Fruit fly (Drosophila melanogaster) whole organism, prepupa: ENCODE data around the gene Atg4b.
A peak's percentile ranks its signal among the peaks of the same experiment; 100 is the strongest.

Experiments
- Blimp-1 ChIP-seq: fragments of 200-800 bp; sonication (Bioruptor generic); optimal IDR thresholded peaks from 3 replicates; lab custom pipeline; 2017; ENCODE audit warnings: missing biosample characterization, missing genetic modification characterization, mild to moderate bottlenecking, moderate library complexity, missing genetic modification reagents
- CG10669 ChIP-seq: fragments of 200-800 bp; sonication (Bioruptor generic); optimal IDR thresholded peaks from 3 replicates; lab custom pipeline; 2018; ENCODE audit warnings: missing biosample characterization, mild to moderate bottlenecking, missing genetic modification characterization, moderate library complexity
- CG11294 ChIP-seq: fragments of 200-800 bp; sonication (Bioruptor generic); IDR thresholded peaks from 2 replicates; pipeline ENCODE4 v1.3.6; 2022; ENCODE audit warnings: missing biosample characterization, missing genetic modification characterization
- CG15336 ChIP-seq: fragments of 200-800 bp; sonication (Bioruptor generic); IDR thresholded peaks from 2 replicates; pipeline ENCODE4 v1.3.6; 2022; ENCODE audit warnings: missing biosample characterization, missing genetic modification characterization
- CG1621 ChIP-seq: fragments of 200-800 bp; sonication (Bioruptor generic); optimal IDR thresholded peaks from 3 replicates; lab custom pipeline; 2018; ENCODE audit warnings: missing biosample characterization, mild to moderate bottlenecking, missing genetic modification characterization
- CG3032 ChIP-seq: fragments of 200-800 bp; optimal IDR thresholded peaks from 2 replicates; lab custom pipeline; 2019; ENCODE audit warnings: missing biosample characterization, mild to moderate bottlenecking, missing genetic modification characterization, moderate library complexity
- CG31627 ChIP-seq: fragments of 200-800 bp; sonication (Bioruptor generic); optimal IDR thresholded peaks from 3 replicates; lab custom pipeline; 2016; ENCODE audit warnings: missing biosample characterization, missing genetic modification characterization
- CG32006 ChIP-seq: fragments of 200-800 bp; sonication (Bioruptor generic); optimal IDR thresholded peaks from 3 replicates; lab custom pipeline; 2017; ENCODE audit warnings: missing biosample characterization, mild to moderate bottlenecking, missing genetic modification characterization
- CG34406 ChIP-seq: fragments of 200-800 bp; sonication (Bioruptor generic); optimal IDR thresholded peaks from 3 replicates; lab custom pipeline; 2016; ENCODE audit warnings: missing biosample characterization, missing genetic modification characterization
- CG4318 ChIP-seq: fragments of 200-800 bp; sonication (Bioruptor generic); optimal IDR thresholded peaks from 3 replicates; lab custom pipeline; 2017; ENCODE audit warnings: missing biosample characterization, mild to moderate bottlenecking, missing genetic modification characterization
- CG6163 ChIP-seq: fragments of 200-800 bp; sonication (Bioruptor generic); IDR thresholded peaks from 3 replicates; pipeline ENCODE4 v1.3.6; 2022; ENCODE audit warnings: missing biosample characterization, missing genetic modification characterization
- CG6276 ChIP-seq: fragments of 200-800 bp; sonication (Bioruptor generic); optimal IDR thresholded peaks from 2 replicates; lab custom pipeline; 2017; ENCODE audit warnings: missing biosample characterization, mild to moderate bottlenecking, missing genetic modification characterization
- CG6792 ChIP-seq: fragments of 200-800 bp; sonication (Bioruptor generic); optimal IDR thresholded peaks from 3 replicates; lab custom pipeline; 2016; ENCODE audit warnings: missing biosample characterization, missing genetic modification characterization
- CG6854 ChIP-seq: fragments of 200-800 bp; sonication (Bioruptor generic); optimal IDR thresholded peaks from 2 replicates; lab custom pipeline; 2017; ENCODE audit warnings: missing biosample characterization, mild to moderate bottlenecking, missing genetic modification characterization
- CG8319 ChIP-seq: fragments of 200-800 bp; sonication (Bioruptor generic); optimal IDR thresholded peaks from 3 replicates; lab custom pipeline; 2016; ENCODE audit warnings: missing biosample characterization, missing genetic modification characterization
- CG9139 ChIP-seq: fragments of 200-800 bp; sonication (Bioruptor generic); optimal IDR thresholded peaks from 3 replicates; lab custom pipeline; 2017; ENCODE audit warnings: missing biosample characterization, mild to moderate bottlenecking, missing genetic modification characterization
- Eip75B ChIP-seq: fragments of 200-800 bp; sonication (Bioruptor generic); optimal IDR thresholded peaks from 3 replicates; lab custom pipeline; 2016; ENCODE audit warnings: missing biosample characterization, missing genetic modification characterization
- Eip78C ChIP-seq: fragments of 200-800 bp; sonication (Bioruptor generic); peaks from one replicate; lab custom pipeline; 2016; ENCODE audit warnings: missing biosample characterization, missing genetic modification characterization
- Ets21C ChIP-seq: fragments of 200-800 bp; sonication (Bioruptor generic); optimal IDR thresholded peaks from 3 replicates; lab custom pipeline; 2016; ENCODE audit warnings: missing biosample characterization, missing genetic modification characterization
- Gug ChIP-seq: fragments of 200-800 bp; sonication (Bioruptor generic); IDR thresholded peaks from 2 replicates; pipeline ENCODE4 v1.3.6; 2022; ENCODE audit warnings: missing biosample characterization, missing genetic modification characterization
- Hr38 ChIP-seq: sonication (Bioruptor generic); optimal IDR thresholded peaks from 2 replicates; lab custom pipeline; 2016; ENCODE audit warnings: missing biosample characterization, missing genetic modification characterization
- Hr39 ChIP-seq: fragments of 200-800 bp; sonication (Bioruptor generic); optimal IDR thresholded peaks from 2 replicates; lab custom pipeline; 2016; ENCODE audit warnings: missing biosample characterization, missing genetic modification characterization
- Hr4 ChIP-seq: fragments of 200-800 bp; sonication (Bioruptor generic); optimal IDR thresholded peaks from 3 replicates; lab custom pipeline; 2016; ENCODE audit warnings: missing biosample characterization, missing genetic modification characterization
- Met ChIP-seq: fragments of 200-800 bp; sonication (Bioruptor generic); optimal IDR thresholded peaks from 3 replicates; lab custom pipeline; 2016; ENCODE audit warnings: missing biosample characterization, missing genetic modification characterization
- OdsH ChIP-seq: fragments of 200-800 bp; sonication (Bioruptor generic); optimal IDR thresholded peaks from 3 replicates; lab custom pipeline; 2016; ENCODE audit warnings: missing biosample characterization, missing genetic modification characterization
- Smox ChIP-seq: fragments of 200-800 bp; sonication (Bioruptor generic); optimal IDR thresholded peaks from 3 replicates; lab custom pipeline; 2016; ENCODE audit warnings: missing biosample characterization, missing genetic modification characterization
- Sox102F ChIP-seq: fragments of 200-800 bp; sonication (Bioruptor generic); optimal IDR thresholded peaks from 2 replicates; lab custom pipeline; 2016; ENCODE audit warnings: missing biosample characterization, mild to moderate bottlenecking, missing genetic modification characterization
- Sox14 ChIP-seq: fragments of 200-800 bp; sonication (Bioruptor generic); optimal IDR thresholded peaks from 3 replicates; lab custom pipeline; 2016; ENCODE audit warnings: missing biosample characterization, missing genetic modification characterization
- achi ChIP-seq: fragments of 200-800 bp; sonication (Bioruptor generic); optimal IDR thresholded peaks from 3 replicates; lab custom pipeline; 2016; ENCODE audit warnings: missing biosample characterization, missing genetic modification characterization
- acj6 ChIP-seq: fragments of 200-800 bp; sonication (Bioruptor generic); optimal IDR thresholded peaks from 3 replicates; lab custom pipeline; 2016; ENCODE audit warnings: missing biosample characterization, missing genetic modification characterization
- cyc ChIP-seq: fragments of 200-800 bp; sonication (Bioruptor generic); optimal IDR thresholded peaks from 3 replicates; lab custom pipeline; 2016; ENCODE audit warnings: missing biosample characterization, missing genetic modification characterization
- dac ChIP-seq: fragments of 200-800 bp; sonication (Bioruptor generic); optimal IDR thresholded peaks from 2 replicates; lab custom pipeline; 2017; ENCODE audit warnings: missing biosample characterization, mild to moderate bottlenecking, missing genetic modification characterization
- esn ChIP-seq: fragments of 200-800 bp; sonication (Bioruptor generic); optimal IDR thresholded peaks from 2 replicates; lab custom pipeline; 2016; ENCODE audit warnings: missing biosample characterization, mild to moderate bottlenecking, missing genetic modification characterization, moderate library complexity
- fd59A ChIP-seq: fragments of 200-800 bp; sonication (Bioruptor generic); optimal IDR thresholded peaks from 2 replicates; lab custom pipeline; 2017; ENCODE audit warnings: missing biosample characterization, mild to moderate bottlenecking, missing genetic modification characterization, missing genetic modification reagents
- fd85E ChIP-seq: fragments of 200-800 bp; sonication (Bioruptor generic); optimal IDR thresholded peaks from 3 replicates; lab custom pipeline; 2016; ENCODE audit warnings: missing biosample characterization, missing genetic modification characterization
- lz ChIP-seq: fragments of 200-800 bp; sonication (Bioruptor generic); optimal IDR thresholded peaks from 3 replicates; lab custom pipeline; 2016; ENCODE audit warnings: missing biosample characterization, missing genetic modification characterization
- net ChIP-seq: fragments of 200-800 bp; sonication (Bioruptor generic); optimal IDR thresholded peaks from 3 replicates; lab custom pipeline; 2016; ENCODE audit warnings: missing biosample characterization, missing genetic modification characterization
- pdm3 ChIP-seq: fragments of 200-800 bp; sonication (Bioruptor generic); optimal IDR thresholded peaks from 3 replicates; lab custom pipeline; 2016; ENCODE audit warnings: missing biosample characterization, missing genetic modification characterization
- salr ChIP-seq, 2 experiments: fragments of 200-800 bp; sonication (Bioruptor generic); optimal IDR thresholded peaks; 3 replicates each; lab custom pipeline; 2016 to 2018; ENCODE audit warnings: missing biosample characterization in 2 of 2, missing genetic modification characterization in 2 of 2, mild to moderate bottlenecking in 1 of 2
- ss ChIP-seq, 2 experiments: fragments of 200-800 bp; sonication (Bioruptor generic); optimal IDR thresholded peaks; 2 replicates in 1 of 2; 3 replicates in 1 of 2; lab custom pipeline; 2017 to 2018; ENCODE audit warnings: mild to moderate bottlenecking in 2 of 2, missing biosample characterization in 2 of 2, missing genetic modification characterization in 2 of 2, moderate library complexity in 1 of 2
- topi ChIP-seq: fragments of 200-800 bp; sonication (Bioruptor generic); optimal IDR thresholded peaks from 3 replicates; lab custom pipeline; 2016; ENCODE audit warnings: missing biosample characterization, missing genetic modification characterization
- vri ChIP-seq: fragments of 200-800 bp; sonication (Bioruptor generic); optimal IDR thresholded peaks from 3 replicates; lab custom pipeline; 2016; ENCODE audit warnings: missing biosample characterization, mild to moderate bottlenecking, missing genetic modification characterization

Gene Atg4b

DNA sequence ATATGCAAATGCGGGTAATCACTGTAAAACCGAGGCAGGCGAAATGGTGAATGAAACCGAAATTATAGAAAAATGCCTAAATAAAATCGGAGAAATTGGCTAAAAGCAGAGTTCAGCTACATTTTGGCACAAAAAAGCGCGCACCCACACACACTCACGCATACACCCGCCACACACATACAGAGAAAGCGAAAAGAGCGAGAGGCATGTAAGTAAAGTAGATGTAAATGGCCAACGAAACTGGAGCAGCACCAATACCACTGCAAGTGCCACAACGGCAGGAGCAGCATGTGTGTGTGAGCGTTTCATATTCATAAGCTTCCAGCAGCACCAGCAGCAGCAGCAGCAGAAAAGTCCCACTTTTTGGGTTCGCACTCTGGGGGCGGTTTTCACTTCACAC lies 18.7 kb upstream of the Atg4b start:
- no peak for TF ChIP-seq CG1621 (tag; lab: Kevin White, UChicago)
- peak; percentile 8 for TF ChIP-seq CG6854 (GFP tag; lab: Kevin White, UChicago)
- TF ChIP-seq CG8319 (GFP tag; lab: Kevin White, UChicago) = no peak

DNA sequence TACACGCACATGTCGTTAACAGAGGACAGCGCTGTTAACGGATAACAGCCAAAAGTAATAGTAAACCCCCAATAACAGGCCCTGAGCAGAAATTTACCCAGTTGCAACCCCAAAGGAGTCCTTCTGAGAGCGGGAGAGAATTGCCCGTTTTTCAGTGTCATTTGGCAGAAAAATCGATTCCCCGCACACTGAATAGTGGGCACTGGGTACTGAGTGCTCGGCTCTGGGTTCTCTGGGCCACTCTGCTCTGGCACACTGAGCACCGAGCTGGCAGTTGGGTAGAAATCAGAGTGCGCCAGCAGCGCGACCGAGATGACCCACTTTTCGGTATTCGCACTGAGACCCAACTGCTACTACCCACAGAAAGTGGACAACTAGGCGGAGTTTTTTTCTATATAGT lies 17.7 kb upstream of the Atg4b start, which contains the start of gene Rbp:
Gene Rbp, plus strand, starts transcription at position 239 of the 400 bp plus-strand sequence.
- peak; percentile 27 for TF ChIP-seq CG6854 (GFP tag; lab: Kevin White, UChicago)
- no peak for TF ChIP-seq Sox102F (GFP tag; lab: Kevin White, UChicago)

DNA sequence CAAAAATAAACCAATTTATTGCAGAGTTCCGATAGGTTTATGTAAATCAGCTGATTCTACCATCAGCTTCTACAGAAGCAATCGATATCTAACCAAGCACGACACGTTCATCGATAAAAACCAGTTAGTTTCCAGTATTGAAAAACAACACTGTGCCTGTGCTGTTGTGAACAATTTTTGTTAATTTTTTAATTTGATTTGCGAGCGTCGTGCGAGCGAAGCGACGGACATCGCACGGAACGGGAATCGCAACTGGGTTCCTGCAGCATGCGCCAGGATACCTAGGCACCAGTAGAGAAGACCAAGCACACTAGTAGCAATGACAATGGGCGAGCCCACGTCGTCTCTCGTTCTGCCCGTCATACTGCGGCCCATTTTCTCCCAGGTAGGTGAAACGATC lies 15.1 kb upstream of the Atg4b start, which contains the start of the genes Ccm3 and CG6136:
Gene Ccm3, plus strand, starts transcription at position 125 of the 400 bp plus-strand sequence.
Gene CG6136, minus strand, starts transcription at position 380 of the 400 bp plus-strand sequence.
- TF ChIP-seq Eip78C (GFP tag; lab: Kevin White, UChicago) (peak; percentile 35), achi (GFP tag; lab: Kevin White, UChicago) (peak; percentile 18), CG10669 (GFP tag; lab: Kevin White, UChicago) (no peak), Ets21C (no peak), CG3032 (tag; lab: Kevin White, UChicago) (peak; percentile 30), acj6 (GFP tag; lab: Kevin White, UChicago) (no peak), dac (no peak), CG4318 (GFP tag; lab: Kevin White, UChicago) (no peak), Sox14 (GFP tag; lab: Kevin White, UChicago) (peak; percentile 19), esn (peak; percentile 63), Met (GFP tag; lab: Kevin White, UChicago) (no peak), CG31627 (GFP tag; lab: Kevin White, UChicago) (peak; percentile 44), salr (GFP tag; optimal IDR thresholded peaks at IDR 0.05; lab: Kevin White, UChicago) (no peak), Gug (GFP tag; lab: Robert Waterston, UW) (no peak), CG15336 (GFP tag; lab: Robert Waterston, UW) (no peak), Hr4 (GFP tag; lab: Kevin White, UChicago) (no peak), CG6276 (GFP tag; lab: Kevin White, UChicago) (no peak), OdsH (GFP tag; lab: Kevin White, UChicago) (no peak), CG32006 (GFP tag; lab: Kevin White, UChicago) (no peak), Eip75B (GFP tag; lab: Kevin White, UChicago) (peak; percentile 32), CG34406 (GFP tag; lab: Kevin White, UChicago) (no peak), topi (GFP tag; lab: Kevin White, UChicago) (peak; percentile 47), ss (GFP tag; optimal IDR thresholded peaks at IDR 0.05; lab: Kevin White, UChicago) (no peak), lz (peak; percentile 43), Hr39 (GFP tag; lab: Kevin White, UChicago) (no peak), CG6792 (GFP tag; lab: Kevin White, UChicago) (no peak), Smox (GFP tag; lab: Kevin White, UChicago) (no peak), CG6854 (GFP tag; lab: Kevin White, UChicago) (peak; percentile 38), fd85E (GFP tag; lab: Kevin White, UChicago) (no peak), cyc (GFP tag; lab: Kevin White, UChicago) (peak; percentile 38)

DNA sequence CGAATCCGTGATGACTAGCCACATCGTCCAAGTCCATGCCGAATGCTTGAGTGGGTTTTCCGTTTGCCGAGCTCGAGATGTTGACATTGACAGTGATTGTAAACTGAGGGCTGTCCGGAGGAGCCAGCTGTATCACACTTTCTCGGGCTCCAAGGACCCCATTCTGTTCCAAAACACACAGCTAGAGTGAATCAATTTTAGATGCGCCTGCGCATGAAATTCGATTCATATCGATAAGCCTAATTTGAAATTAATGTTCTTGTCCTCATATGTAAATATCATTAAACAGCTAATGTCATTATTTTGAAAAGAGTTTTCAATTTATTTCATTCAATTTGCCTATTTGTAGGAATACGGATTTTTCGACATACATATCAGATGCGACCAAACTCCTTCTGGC lies 13.0 kb upstream of the Atg4b start, which contains the start of gene CG14868:
Gene CG14868, minus strand, starts transcription at position 204 of the 400 bp plus-strand sequence.
- TF ChIP-seq fd59A (no peak), CG3032 (tag; lab: Kevin White, UChicago) (no peak), vri (GFP tag; lab: Kevin White, UChicago) (no peak), CG31627 (GFP tag; lab: Kevin White, UChicago) (no peak), Blimp-1 (GFP tag; lab: Kevin White, UChicago) (no peak), salr (GFP tag; optimal IDR thresholded peaks at IDR 0.05; lab: Kevin White, UChicago) (no peak), achi (GFP tag; lab: Kevin White, UChicago) (no peak), CG9139 (GFP tag; lab: Kevin White, UChicago) (no peak), acj6 (GFP tag; lab: Kevin White, UChicago) (no peak), CG11294 (GFP tag; lab: Robert Waterston, UW) (no peak), lz (no peak), Hr39 (GFP tag; lab: Kevin White, UChicago) (no peak), CG6163 (GFP tag; lab: Robert Waterston, UW) (no peak), Hr38 (GFP tag; lab: Kevin White, UChicago) (no peak), Hr4 (GFP tag; lab: Kevin White, UChicago) (no peak), net (no peak), Gug (GFP tag; lab: Robert Waterston, UW) (no peak), pdm3 (GFP tag; lab: Kevin White, UChicago) (no peak)
